Worm (Caenorhabditis elegans): ENCODE results near the gene bath-39.

DNA sequence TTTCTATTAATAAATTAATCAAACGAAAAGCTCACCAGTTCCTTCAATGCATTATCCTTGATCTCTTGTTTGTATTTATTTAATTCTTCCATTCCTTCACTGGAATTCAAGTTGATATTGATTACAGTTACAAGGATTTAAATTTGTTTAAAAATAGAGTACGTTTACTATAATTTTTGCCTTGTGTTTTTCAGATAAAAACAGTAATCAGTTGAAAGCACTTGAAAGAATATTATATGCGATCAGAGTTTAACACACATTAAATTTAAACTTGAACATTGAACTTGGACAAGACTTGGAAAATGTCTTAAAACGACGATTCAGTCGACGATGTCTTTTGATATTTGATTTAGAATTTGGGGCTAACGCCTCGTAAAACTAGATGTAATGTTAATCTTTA, 41.7 kb upstream of the bath-39 start, which contains the start of gene F53F1.6:
- TF ChIP-seq pes-1 (GFP tag; IDR thresholded peaks at IDR 0.05) (no peak), ceh-36 (tag; optimal IDR thresholded peaks at IDR 0.05) (no peak), ama-1 (optimal IDR thresholded peaks at IDR 0.05) (no peak), flt-1 (GFP tag; IDR thresholded peaks at IDR 0.05) (no peak), sea-1 (GFP tag; conservative IDR thresholded peaks at IDR 0.05) (no peak), scrt-1 (GFP tag; IDR thresholded peaks at IDR 0.05) (no peak), tbx-11 (GFP tag; IDR thresholded peaks at IDR 0.05) (no peak), hnd-1 (tag; optimal IDR thresholded peaks at IDR 0.05) (no peak), ceh-13 (GFP tag; optimal IDR thresholded peaks at IDR 0.05) (no peak), aly-1 (tag; optimal IDR thresholded peaks at IDR 0.05) (no peak), tra-4 (tag; optimal IDR thresholded peaks at IDR 0.05) (no peak), hmg-4 (GFP tag; optimal IDR thresholded peaks at IDR 0.05) (no peak), tbx-37 (GFP tag; conservative IDR thresholded peaks at IDR 0.05) (no peak), B0310.2 (tag; optimal IDR thresholded peaks at IDR 0.05) (no peak)

All from whole organism, early embryonic.